Fruit fly (Drosophila melanogaster) whole organism, pupa: Measurements from ENCODE around the gene CG15760.

Experiments used
- CG10348 ChIP-seq: fragments of 200-800 bp; sonication (Bioruptor generic); IDR thresholded peaks from 2 replicates; pipeline ENCODE4 v1.3.6; 2022; ENCODE audit warnings: missing biosample characterization, missing genetic modification characterization
- CG12605 ChIP-seq: fragments of 200-800 bp; sonication (Bioruptor generic); IDR thresholded peaks from 2 replicates; pipeline ENCODE4 v1.3.6; 2022; ENCODE audit warnings: missing biosample characterization, missing genetic modification characterization
- CG13204 ChIP-seq: fragments of 200-800 bp; sonication (Bioruptor generic); optimal IDR thresholded peaks from 2 replicates; lab custom pipeline; 2018; ENCODE audit warnings: missing biosample characterization, mild to moderate bottlenecking, missing genetic modification characterization, moderate library complexity
- CG14655 ChIP-seq: fragments of 200-800 bp; sonication (Bioruptor generic); optimal IDR thresholded peaks from 3 replicates; lab custom pipeline; 2017; ENCODE audit warnings: mild to moderate bottlenecking, missing biosample characterization, missing genetic modification reagents, missing genetic modification characterization
- CG15710 ChIP-seq: fragments of 200-800 bp; sonication (Bioruptor generic); optimal IDR thresholded peaks from 2 replicates; lab custom pipeline; 2018; ENCODE audit warnings: missing biosample characterization, mild to moderate bottlenecking, missing genetic modification characterization, moderate library complexity
- CG17806 ChIP-seq: fragments of 200-800 bp; sonication (Bioruptor generic); optimal IDR thresholded peaks from 2 replicates; lab custom pipeline; 2018; ENCODE audit warnings: missing biosample characterization, mild to moderate bottlenecking, missing genetic modification characterization, moderate library complexity
- CG32121 ChIP-seq: fragments of 200-800 bp; sonication (Bioruptor generic); IDR thresholded peaks from 2 replicates; pipeline ENCODE4 v1.3.6; 2022; ENCODE audit warnings: missing biosample characterization, missing genetic modification characterization
- CG34367 ChIP-seq: fragments of 200-800 bp; sonication (Bioruptor generic); optimal IDR thresholded peaks from 2 replicates; lab custom pipeline; 2018; ENCODE audit warnings: missing biosample characterization, mild to moderate bottlenecking, missing genetic modification characterization
- CG4496 ChIP-seq: fragments of 200-800 bp; sonication (Bioruptor generic); IDR thresholded peaks from 3 replicates; pipeline ENCODE4 v1.3.6; 2022; ENCODE audit warnings: missing biosample characterization, missing genetic modification characterization
- CG8159 ChIP-seq: fragments of 200-800 bp; sonication (Bioruptor generic); optimal IDR thresholded peaks from 3 replicates; lab custom pipeline; 2018; ENCODE audit warnings: missing biosample characterization, mild to moderate bottlenecking, missing genetic modification characterization, moderate library complexity
- CG8301 ChIP-seq: fragments of 200-800 bp; sonication (Bioruptor generic); optimal IDR thresholded peaks from 2 replicates; lab custom pipeline; 2018; ENCODE audit warnings: missing biosample characterization, mild to moderate bottlenecking, missing genetic modification characterization
- CG9948 ChIP-seq: fragments of 200-800 bp; sonication (Bioruptor generic); optimal IDR thresholded peaks from 2 replicates; lab custom pipeline; 2018; ENCODE audit warnings: missing biosample characterization, mild to moderate bottlenecking, missing genetic modification characterization, moderate library complexity
- D1 ChIP-seq: fragments of 200-800 bp; sonication (Bioruptor generic); optimal IDR thresholded peaks from 2 replicates; lab custom pipeline; 2018; ENCODE audit warnings: missing biosample characterization, mild to moderate bottlenecking, missing genetic modification characterization, moderate library complexity
- EcR ChIP-seq: fragments of 200-800 bp; sonication (Bioruptor generic); optimal IDR thresholded peaks from 3 replicates; lab custom pipeline; 2019; ENCODE audit warnings: missing biosample characterization, missing genetic modification characterization, mild to moderate bottlenecking, moderate library complexity, missing genetic modification reagents
- Ets98B ChIP-seq: fragments of 200-800 bp; sonication (Bioruptor generic); IDR thresholded peaks from 2 replicates; pipeline ENCODE4 v1.3.6; 2022; ENCODE audit warnings: missing biosample characterization, missing genetic modification characterization
- Pif1A ChIP-seq: fragments of 200-800 bp; sonication (Bioruptor generic); optimal IDR thresholded peaks from 3 replicates; lab custom pipeline; 2016; ENCODE audit warnings: missing biosample characterization, missing genetic modification characterization
- Pif1B ChIP-seq: fragments of 200-800 bp; sonication (Bioruptor generic); optimal IDR thresholded peaks from 3 replicates; lab custom pipeline; 2016; ENCODE audit warnings: missing biosample characterization, missing genetic modification characterization
- Snoo ChIP-seq: fragments of 200-800 bp; sonication (Bioruptor generic); optimal IDR thresholded peaks from 3 replicates; lab custom pipeline; 2017; ENCODE audit warnings: missing biosample characterization, mild to moderate bottlenecking, missing genetic modification characterization, inconsistent platforms
- fd96Ca ChIP-seq: fragments of 200-800 bp; sonication (Bioruptor generic); IDR thresholded peaks from 3 replicates; pipeline ENCODE4 v1.3.6; 2022; ENCODE audit warnings: missing biosample characterization, missing genetic modification characterization
- gl ChIP-seq: fragments of 200-800 bp; sonication (Bioruptor generic); optimal IDR thresholded peaks from 2 replicates; lab custom pipeline; 2018; ENCODE audit warnings: missing biosample characterization, mild to moderate bottlenecking, missing genetic modification characterization
- rn ChIP-seq: fragments of 200-800 bp; sonication (Bioruptor generic); IDR thresholded peaks from 2 replicates; pipeline ENCODE4 v1.3.6; 2022; ENCODE audit warnings: missing biosample characterization, missing genetic modification characterization

Gene CG15760

DNA sequence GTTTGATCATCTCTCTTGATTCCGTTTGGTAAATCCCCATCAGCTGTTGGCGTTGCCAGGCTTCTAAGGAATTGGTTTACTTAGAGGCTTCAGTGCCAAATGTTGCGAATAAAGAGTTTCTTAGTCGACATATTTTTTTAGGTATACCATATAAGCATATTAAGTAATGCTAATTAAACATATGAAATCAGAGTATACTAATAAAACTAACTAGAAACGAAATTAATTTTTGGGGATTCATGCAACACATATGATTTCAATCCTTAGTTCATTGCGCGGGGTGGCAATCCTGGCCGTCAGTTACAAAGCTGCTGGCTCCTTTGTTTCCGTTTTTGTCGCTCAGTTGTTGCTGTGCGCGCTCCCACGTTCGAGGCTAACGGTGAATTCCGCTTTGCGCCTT is at the start of gene CG15760:
Gene CG15760 (plus strand): TSS at position 334 of the 400 bp plus-strand sequence.
- TF ChIP-seq CG8159 (tag; lab: Kevin White, UChicago), result no peak
- TF ChIP-seq CG10348, result no peak
- TF ChIP-seq CG12605, result no peak
- TF ChIP-seq Pif1B (GFP tag; lab: Kevin White, UChicago), result no peak
- TF ChIP-seq CG34367 (tag; lab: Kevin White, UChicago), result no peak
- TF ChIP-seq fd96Ca (GFP tag; lab: Robert Waterston, UW), result no peak
- TF ChIP-seq CG8301 (tag; lab: Kevin White, UChicago), result no peak
- TF ChIP-seq, all 21 proteins: peak for 0

DNA sequence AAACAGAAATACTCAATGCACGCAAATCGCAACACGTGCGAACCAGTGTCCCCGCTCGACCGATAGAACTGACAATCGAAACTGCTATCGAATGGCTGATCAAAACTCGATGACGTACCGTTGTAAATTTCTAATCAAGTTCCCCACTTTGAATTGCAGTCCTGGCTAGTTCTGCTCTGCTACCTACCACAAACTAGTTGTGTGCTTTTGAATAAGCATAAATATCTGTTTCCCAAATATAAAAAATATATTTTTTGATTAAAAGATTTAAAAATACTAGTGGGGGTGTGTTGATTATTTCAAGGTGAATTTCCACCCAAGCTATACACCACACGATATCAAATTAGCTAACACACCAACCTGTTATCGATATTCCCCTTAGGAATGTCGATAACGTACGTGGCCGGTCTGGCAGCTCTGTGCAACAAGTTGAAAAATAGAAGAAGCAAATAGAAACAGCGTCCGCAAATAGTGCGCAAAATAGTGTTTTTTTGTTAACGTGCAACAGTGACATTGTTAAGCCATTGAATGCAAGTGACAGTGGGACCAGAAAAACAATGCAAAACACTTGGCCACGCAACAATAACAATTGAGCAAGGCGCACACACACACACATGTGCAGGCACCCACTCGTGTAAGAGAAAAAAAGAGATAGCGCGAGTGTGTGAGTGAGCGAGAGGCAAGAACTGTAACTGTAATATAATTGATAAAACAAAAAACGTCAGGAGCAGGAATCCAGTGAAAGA is 45.0 kb upstream of the CG15760 start, which contains the start of the genes CG2691 and NFAT:
Gene CG2691 (minus strand): TSS at position 75 of the 746 bp plus-strand sequence.
Gene NFAT (plus strand): TSS at position 412 of the 746 bp plus-strand sequence.
- TF ChIP-seq fd96Ca (GFP tag; lab: Robert Waterston, UW) (no peak; the same call in 2 of the 3 replicates), CG12605 (0 out of 2 replicates have a peak, but pooled peaks have one; percentile 42), rn (GFP tag; lab: Robert Waterston, UW) (no peak), CG15710 (peak; percentile 25), EcR (GFP tag; lab: Kevin White, UChicago) (peak; percentile 25), CG17806 (no peak), gl (peak; percentile 34), Snoo (tag; lab: Kevin White, UChicago) (no peak), CG8159 (tag; lab: Kevin White, UChicago) (peak; percentile 18), CG9948 (tag; lab: Kevin White, UChicago) (no peak), CG32121 (GFP tag; lab: Robert Waterston, UW) (0 out of 2 replicates have a peak, but pooled peaks have one; percentile 8), D1 (tag; lab: Kevin White, UChicago) (no peak), Pif1A (GFP tag; lab: Kevin White, UChicago) (no peak), CG13204 (no peak), CG14655 (GFP tag; lab: Kevin White, UChicago) (no peak), Pif1B (GFP tag; lab: Kevin White, UChicago) (peak; percentile 2)

DNA sequence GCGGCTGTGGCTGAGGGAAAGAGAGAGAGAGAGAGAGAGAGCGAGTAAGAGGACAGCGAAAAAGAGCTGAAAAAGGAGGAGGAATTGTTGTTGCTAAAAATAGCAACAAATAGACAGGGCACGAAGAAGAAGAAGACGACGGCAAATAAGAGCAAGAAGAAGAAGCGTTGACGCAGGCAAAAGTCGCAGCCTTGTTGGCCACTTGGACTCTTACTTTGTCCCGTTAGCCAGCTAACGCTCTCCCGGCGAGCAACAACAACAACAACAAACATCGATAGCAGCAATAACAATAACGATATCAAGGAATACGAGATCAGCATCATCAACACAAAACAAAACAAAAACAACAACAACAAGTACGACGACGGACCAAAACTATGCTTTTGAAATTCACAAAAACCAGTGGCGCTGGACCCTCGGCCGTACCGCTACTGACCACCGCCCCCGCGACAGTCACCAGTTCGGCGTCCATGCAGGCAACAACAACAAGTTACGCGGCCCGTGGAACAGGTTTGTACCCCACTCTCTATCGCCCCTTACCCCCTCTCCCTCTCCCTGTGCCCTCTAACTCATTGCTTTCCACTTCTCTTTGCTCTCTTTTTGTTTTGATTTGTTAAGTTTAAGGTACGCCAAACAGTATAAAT is 44.3 kb upstream of the CG15760 start:
- TF ChIP-seq CG32121 (GFP tag; lab: Robert Waterston, UW), result peak; percentile 10; the same call in 1 of the 2 replicates
- TF ChIP-seq gl, result no peak
- TF ChIP-seq CG17806, result no peak
- TF ChIP-seq rn (GFP tag; lab: Robert Waterston, UW), result no peak
- TF ChIP-seq CG34367 (tag; lab: Kevin White, UChicago), result no peak
- TF ChIP-seq CG13204, result peak; percentile 91
- TF ChIP-seq CG14655 (GFP tag; lab: Kevin White, UChicago), result no peak
- peak; percentile 54; the same call in 1 of the 3 replicates for TF ChIP-seq CG4496 (GFP tag; lab: Robert Waterston, UW)
- TF ChIP-seq CG15710, result no peak
- no peak for TF ChIP-seq Ets98B
- TF ChIP-seq fd96Ca (GFP tag; lab: Robert Waterston, UW), result no peak
- no peak for TF ChIP-seq Pif1B (GFP tag; lab: Kevin White, UChicago)
- no peak for TF ChIP-seq CG8159 (tag; lab: Kevin White, UChicago)
- TF ChIP-seq CG8301 (tag; lab: Kevin White, UChicago), result no peak
- no peak for TF ChIP-seq CG12605
- TF ChIP-seq Snoo (tag; lab: Kevin White, UChicago), result no peak
- TF ChIP-seq Pif1A (GFP tag; lab: Kevin White, UChicago), result no peak
- TF ChIP-seq D1 (tag; lab: Kevin White, UChicago), result no peak

DNA sequence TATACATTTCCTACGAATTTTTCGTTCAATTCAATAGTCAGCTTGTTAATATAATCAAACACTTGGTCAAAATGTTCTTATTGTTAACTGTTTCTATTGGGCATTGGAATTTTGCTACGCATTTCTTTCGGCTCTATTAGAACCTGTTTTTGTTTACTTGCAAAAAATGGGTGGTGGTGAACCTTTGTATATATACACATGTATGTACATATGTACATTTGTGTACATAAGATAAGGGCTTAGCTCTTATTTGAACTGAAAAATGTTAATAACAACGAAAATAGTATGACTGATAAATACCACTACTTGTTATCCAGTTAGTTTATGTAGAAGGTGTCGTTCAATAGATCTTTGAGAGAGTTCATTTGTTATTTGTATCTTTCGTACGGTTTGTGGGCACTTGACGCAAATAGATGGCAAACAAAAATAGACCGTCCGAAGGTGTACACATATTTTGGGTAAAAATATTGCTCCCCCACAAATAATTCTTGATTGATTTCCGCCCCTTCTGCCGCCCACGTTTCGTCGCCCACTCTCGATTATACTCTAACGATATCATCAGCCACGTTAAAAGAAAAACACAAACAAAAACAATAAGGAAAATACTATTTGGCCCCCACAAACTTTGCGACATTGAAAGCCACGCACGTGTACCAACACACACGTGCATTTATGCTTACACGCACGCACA is 43.5 kb upstream of the CG15760 start:
- no peak for TF ChIP-seq CG34367 (tag; lab: Kevin White, UChicago)
- TF ChIP-seq CG9948 (tag; lab: Kevin White, UChicago), result no peak
- no peak for TF ChIP-seq CG8301 (tag; lab: Kevin White, UChicago)
- TF ChIP-seq gl, result no peak
- TF ChIP-seq Pif1B (GFP tag; lab: Kevin White, UChicago), result no peak
- TF ChIP-seq Ets98B, result no peak
- no peak for TF ChIP-seq CG13204
- no peak for TF ChIP-seq D1 (tag; lab: Kevin White, UChicago)
- no peak for TF ChIP-seq CG32121 (GFP tag; lab: Robert Waterston, UW)
- no peak for TF ChIP-seq CG8159 (tag; lab: Kevin White, UChicago)
- no peak for TF ChIP-seq CG15710
- no peak for TF ChIP-seq Snoo (tag; lab: Kevin White, UChicago)
- no peak for TF ChIP-seq fd96Ca (GFP tag; lab: Robert Waterston, UW)
- TF ChIP-seq CG17806, result no peak

DNA sequence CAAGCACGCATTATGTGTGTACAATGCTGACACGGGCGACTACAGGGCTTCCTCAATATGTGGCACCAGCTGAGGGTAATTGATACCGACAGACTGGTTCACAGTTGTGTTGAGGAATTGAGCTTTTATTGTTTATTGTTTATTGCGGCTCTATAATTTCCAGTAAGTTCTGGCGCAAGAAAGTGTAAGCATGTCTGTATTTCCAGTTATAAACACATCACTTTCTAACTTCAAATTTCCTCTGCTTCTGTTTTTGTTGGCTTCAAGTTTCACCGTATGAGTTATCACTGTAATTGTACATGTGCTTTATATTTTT is 43.0 kb upstream of the CG15760 start:
- no peak for TF ChIP-seq CG17806
- TF ChIP-seq CG8301 (tag; lab: Kevin White, UChicago), result peak; percentile 35
- TF ChIP-seq Pif1B (GFP tag; lab: Kevin White, UChicago), result peak; percentile 6
- TF ChIP-seq CG12605, result 0 out of 2 replicates have a peak, but pooled peaks have one; percentile 13
- peak; percentile 45 for TF ChIP-seq CG8159 (tag; lab: Kevin White, UChicago)
- no peak for TF ChIP-seq Pif1A (GFP tag; lab: Kevin White, UChicago)
- TF ChIP-seq CG13204, result no peak
- TF ChIP-seq CG10348, result no peak
- peak; percentile 4 for TF ChIP-seq CG34367 (tag; lab: Kevin White, UChicago)
- TF ChIP-seq CG14655 (GFP tag; lab: Kevin White, UChicago), result no peak
- TF ChIP-seq rn (GFP tag; lab: Robert Waterston, UW), result no peak
- TF ChIP-seq gl, result no peak
- no peak for TF ChIP-seq D1 (tag; lab: Kevin White, UChicago)
- TF ChIP-seq CG9948 (tag; lab: Kevin White, UChicago), result peak; percentile 38
- no peak for TF ChIP-seq Snoo (tag; lab: Kevin White, UChicago)
- TF ChIP-seq CG15710, result peak; percentile 25
- TF ChIP-seq CG4496 (GFP tag; lab: Robert Waterston, UW), result peak; percentile 55; the same call in 1 of the 3 replicates
